Worm (Caenorhabditis elegans) whole organism, mixed stage, embryonic: ENCODE results near the gene ctps-1.

ENCODE experiments used
- blmp-1 ChIP-seq: fragments of 150-350 bp; optimal IDR thresholded peaks from 2 replicates; lab custom pipeline; 2014; ENCODE audit warnings: missing biosample characterization, missing genetic modification characterization
- flh-1 ChIP-seq: fragments of 200-800 bp; sonication (Bioruptor generic); optimal IDR thresholded peaks from 2 replicates; lab custom pipeline; 2018; ENCODE audit warnings: mild to moderate bottlenecking, missing genetic modification characterization, moderate library complexity, missing compliant biosample characterization
- lin-13 ChIP-seq: fragments of 150-350 bp; optimal IDR thresholded peaks from 2 replicates; lab custom pipeline; 2014; ENCODE audit warnings: missing biosample characterization, missing genetic modification characterization
- lsy-2 ChIP-seq: fragments of 150-350 bp; optimal IDR thresholded peaks from 2 replicates; lab custom pipeline; 2014; ENCODE audit warnings: missing biosample characterization, missing genetic modification characterization
- mab-5 ChIP-seq: fragments of 150-350 bp; optimal IDR thresholded peaks from 2 replicates; lab custom pipeline; 2014; ENCODE audit warnings: missing biosample characterization, missing genetic modification characterization
- nhr-12 ChIP-seq: fragments of 150-350 bp; optimal IDR thresholded peaks from 2 replicates; lab custom pipeline; 2014; ENCODE audit warnings: missing biosample characterization, missing genetic modification characterization
- nhr-237 ChIP-seq: fragments of 150-350 bp; optimal IDR thresholded peaks from 2 replicates; lab custom pipeline; 2014; ENCODE audit warnings: missing biosample characterization, missing genetic modification characterization
- nhr-28 ChIP-seq: fragments of 150-350 bp; optimal IDR thresholded peaks from 2 replicates; lab custom pipeline; 2014; ENCODE audit warnings: missing biosample characterization, missing genetic modification characterization
- nhr-76 ChIP-seq: sonication (generic microtip); optimal IDR thresholded peaks from 2 replicates; lab custom pipeline; 2017; ENCODE audit warnings: missing biosample characterization, missing genetic modification characterization
- pha-4 ChIP-seq: fragments of 150-350 bp; optimal IDR thresholded peaks from 2 replicates; lab custom pipeline; 2018; ENCODE audit warnings: missing biosample characterization, missing genetic modification reagents, missing genetic modification characterization
- snpc-4 ChIP-seq: fragments of 150-350 bp; optimal IDR thresholded peaks from 2 replicates; lab custom pipeline; 2014; ENCODE audit warnings: missing biosample characterization, missing genetic modification characterization
- unc-39 ChIP-seq: fragments of 150-350 bp; optimal IDR thresholded peaks from 2 replicates; lab custom pipeline; 2014; ENCODE audit warnings: missing biosample characterization, missing genetic modification characterization
- unc-62 ChIP-seq: fragments of 150-350 bp; optimal IDR thresholded peaks from 2 replicates; lab custom pipeline; 2014; ENCODE audit warnings: missing biosample characterization, missing genetic modification reagents, missing genetic modification characterization
- ztf-11 ChIP-seq: fragments of 150-350 bp; optimal IDR thresholded peaks from 2 replicates; lab custom pipeline; 2014; ENCODE audit warnings: missing biosample characterization, missing genetic modification characterization

DNA sequence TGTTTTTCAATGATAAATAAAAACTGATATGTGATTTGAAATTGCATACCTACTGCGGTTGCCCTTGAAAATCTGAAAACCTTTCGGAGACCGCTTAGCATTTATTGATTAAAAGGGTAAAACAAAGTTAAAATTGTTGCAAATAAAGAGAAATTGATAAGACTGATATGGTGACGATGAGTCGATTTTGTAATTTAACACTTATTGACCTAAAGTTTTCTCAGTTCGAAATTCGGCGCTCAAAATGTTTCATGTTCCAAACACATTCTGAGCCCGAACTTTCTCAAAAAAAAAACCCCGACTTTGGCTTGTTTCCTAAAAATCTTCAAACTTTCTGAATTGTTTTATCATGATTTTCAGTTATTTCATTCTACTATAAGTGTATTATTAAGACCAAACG, 46.3 kb downstream of the ctps-1 start, which contains the start of gene clec-40:
- TF ChIP-seq nhr-76 (tag; lab: Kevin White, UChicago) (no peak), pha-4 (tag; lab: Kevin White, UChicago) (no peak), lsy-2 (no peak), unc-62 (GFP tag; lab: Kevin White, UChicago) (no peak), blmp-1 (no peak), snpc-4 (tag; lab: Kevin White, UChicago) (no peak), nhr-28 (tag; lab: Kevin White, UChicago) (no peak), unc-39 (tag; lab: Kevin White, UChicago) (no peak), nhr-12 (tag; lab: Kevin White, UChicago) (no peak), nhr-237 (no peak), mab-5 (tag; lab: Kevin White, UChicago) (no peak), flh-1 (GFP tag; lab: Kevin White, UChicago) (no peak), lin-13 (tag; lab: Kevin White, UChicago) (no peak), ztf-11 (tag; lab: Kevin White, UChicago) (no peak)
